Fruit fly (Drosophila melanogaster) whole organism, pupa: ENCODE data around the gene Dic61B.
A peak's percentile ranks its signal among the peaks of the same experiment; 100 is the strongest.

Source experiments
- CG10348 ChIP-seq: fragments of 200-800 bp; sonication (Bioruptor generic); IDR thresholded peaks from 2 replicates; pipeline ENCODE4 v1.3.6; 2022; ENCODE audit warnings: missing biosample characterization, missing genetic modification characterization
- CG12605 ChIP-seq: fragments of 200-800 bp; sonication (Bioruptor generic); IDR thresholded peaks from 2 replicates; pipeline ENCODE4 v1.3.6; 2022; ENCODE audit warnings: missing biosample characterization, missing genetic modification characterization
- CG13204 ChIP-seq: fragments of 200-800 bp; sonication (Bioruptor generic); optimal IDR thresholded peaks from 2 replicates; lab custom pipeline; 2018; ENCODE audit warnings: missing biosample characterization, mild to moderate bottlenecking, missing genetic modification characterization, moderate library complexity
- CG14655 ChIP-seq: fragments of 200-800 bp; sonication (Bioruptor generic); optimal IDR thresholded peaks from 3 replicates; lab custom pipeline; 2017; ENCODE audit warnings: mild to moderate bottlenecking, missing biosample characterization, missing genetic modification reagents, missing genetic modification characterization
- CG15710 ChIP-seq: fragments of 200-800 bp; sonication (Bioruptor generic); optimal IDR thresholded peaks from 2 replicates; lab custom pipeline; 2018; ENCODE audit warnings: missing biosample characterization, mild to moderate bottlenecking, missing genetic modification characterization, moderate library complexity
- CG17806 ChIP-seq: fragments of 200-800 bp; sonication (Bioruptor generic); optimal IDR thresholded peaks from 2 replicates; lab custom pipeline; 2018; ENCODE audit warnings: missing biosample characterization, mild to moderate bottlenecking, missing genetic modification characterization, moderate library complexity
- CG32121 ChIP-seq: fragments of 200-800 bp; sonication (Bioruptor generic); IDR thresholded peaks from 2 replicates; pipeline ENCODE4 v1.3.6; 2022; ENCODE audit warnings: missing biosample characterization, missing genetic modification characterization
- CG34367 ChIP-seq: fragments of 200-800 bp; sonication (Bioruptor generic); optimal IDR thresholded peaks from 2 replicates; lab custom pipeline; 2018; ENCODE audit warnings: missing biosample characterization, mild to moderate bottlenecking, missing genetic modification characterization
- CG4496 ChIP-seq: fragments of 200-800 bp; sonication (Bioruptor generic); IDR thresholded peaks from 3 replicates; pipeline ENCODE4 v1.3.6; 2022; ENCODE audit warnings: missing biosample characterization, missing genetic modification characterization
- CG8159 ChIP-seq: fragments of 200-800 bp; sonication (Bioruptor generic); optimal IDR thresholded peaks from 3 replicates; lab custom pipeline; 2018; ENCODE audit warnings: missing biosample characterization, mild to moderate bottlenecking, missing genetic modification characterization, moderate library complexity
- CG8301 ChIP-seq: fragments of 200-800 bp; sonication (Bioruptor generic); optimal IDR thresholded peaks from 2 replicates; lab custom pipeline; 2018; ENCODE audit warnings: missing biosample characterization, mild to moderate bottlenecking, missing genetic modification characterization
- CG9948 ChIP-seq: fragments of 200-800 bp; sonication (Bioruptor generic); optimal IDR thresholded peaks from 2 replicates; lab custom pipeline; 2018; ENCODE audit warnings: missing biosample characterization, mild to moderate bottlenecking, missing genetic modification characterization, moderate library complexity
- D1 ChIP-seq: fragments of 200-800 bp; sonication (Bioruptor generic); optimal IDR thresholded peaks from 2 replicates; lab custom pipeline; 2018; ENCODE audit warnings: missing biosample characterization, mild to moderate bottlenecking, missing genetic modification characterization, moderate library complexity
- EcR ChIP-seq: fragments of 200-800 bp; sonication (Bioruptor generic); optimal IDR thresholded peaks from 3 replicates; lab custom pipeline; 2019; ENCODE audit warnings: missing biosample characterization, missing genetic modification characterization, mild to moderate bottlenecking, moderate library complexity, missing genetic modification reagents
- Ets98B ChIP-seq: fragments of 200-800 bp; sonication (Bioruptor generic); IDR thresholded peaks from 2 replicates; pipeline ENCODE4 v1.3.6; 2022; ENCODE audit warnings: missing biosample characterization, missing genetic modification characterization
- Pif1A ChIP-seq: fragments of 200-800 bp; sonication (Bioruptor generic); optimal IDR thresholded peaks from 3 replicates; lab custom pipeline; 2016; ENCODE audit warnings: missing biosample characterization, missing genetic modification characterization
- Pif1B ChIP-seq: fragments of 200-800 bp; sonication (Bioruptor generic); optimal IDR thresholded peaks from 3 replicates; lab custom pipeline; 2016; ENCODE audit warnings: missing biosample characterization, missing genetic modification characterization
- Snoo ChIP-seq: fragments of 200-800 bp; sonication (Bioruptor generic); optimal IDR thresholded peaks from 3 replicates; lab custom pipeline; 2017; ENCODE audit warnings: missing biosample characterization, mild to moderate bottlenecking, missing genetic modification characterization, inconsistent platforms
- fd96Ca ChIP-seq: fragments of 200-800 bp; sonication (Bioruptor generic); IDR thresholded peaks from 3 replicates; pipeline ENCODE4 v1.3.6; 2022; ENCODE audit warnings: missing biosample characterization, missing genetic modification characterization
- gl ChIP-seq: fragments of 200-800 bp; sonication (Bioruptor generic); optimal IDR thresholded peaks from 2 replicates; lab custom pipeline; 2018; ENCODE audit warnings: missing biosample characterization, mild to moderate bottlenecking, missing genetic modification characterization
- rn ChIP-seq: fragments of 200-800 bp; sonication (Bioruptor generic); IDR thresholded peaks from 2 replicates; pipeline ENCODE4 v1.3.6; 2022; ENCODE audit warnings: missing biosample characterization, missing genetic modification characterization

The Dic61B gene

dm6 chr3L:127450-127849 lies 24.9 kb downstream of the Dic61B start:
- no peak for TF ChIP-seq CG14655
- no peak for TF ChIP-seq rn (GFP tag; lab: Robert Waterston, UW)
- TF ChIP-seq CG12605 (GFP tag; lab: Robert Waterston, UW): no peak
- TF ChIP-seq CG34367: no peak

DNA sequence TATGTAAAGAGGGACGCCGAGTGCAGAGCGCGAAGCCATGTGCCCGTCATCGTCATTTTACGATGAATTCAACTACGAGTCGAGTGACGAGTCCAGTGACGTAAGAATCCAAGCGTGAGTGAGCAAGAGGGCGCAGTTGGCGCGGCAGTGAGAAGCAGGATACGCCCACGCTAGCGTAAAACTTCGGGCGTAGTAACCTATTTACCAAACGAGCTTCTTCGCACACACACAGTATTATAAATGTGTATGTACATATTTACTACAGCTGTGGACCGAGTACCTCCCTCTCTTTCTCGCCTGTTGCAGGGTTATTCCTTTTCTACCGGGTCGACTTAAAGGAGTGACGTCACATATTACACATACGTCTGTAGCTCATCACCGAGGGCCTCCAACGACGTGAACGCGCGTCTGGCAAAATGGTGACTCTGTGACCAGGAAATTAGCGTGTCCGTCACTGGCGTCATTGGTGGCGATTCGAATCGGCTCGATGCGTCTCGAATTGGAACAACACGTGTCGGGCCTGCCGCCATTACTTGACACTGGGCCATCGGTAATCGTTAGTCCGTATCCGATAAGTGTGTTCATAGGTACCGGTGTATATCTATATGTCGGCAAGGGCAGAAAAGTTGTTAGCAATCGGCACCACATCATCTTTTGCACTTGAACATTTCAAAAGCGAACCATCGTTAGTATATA lies 28.5 kb downstream of the Dic61B start:
- TF ChIP-seq D1 (tag; lab: Kevin White, UChicago) (no peak), EcR (GFP tag; lab: Kevin White, UChicago) (peak; percentile 21), CG9948 (no peak), CG8159 (tag; lab: Kevin White, UChicago) (no peak), fd96Ca (GFP tag; lab: Robert Waterston, UW) (0 out of 3 replicates have a peak, but pooled peaks have one; percentile 10)

DNA sequence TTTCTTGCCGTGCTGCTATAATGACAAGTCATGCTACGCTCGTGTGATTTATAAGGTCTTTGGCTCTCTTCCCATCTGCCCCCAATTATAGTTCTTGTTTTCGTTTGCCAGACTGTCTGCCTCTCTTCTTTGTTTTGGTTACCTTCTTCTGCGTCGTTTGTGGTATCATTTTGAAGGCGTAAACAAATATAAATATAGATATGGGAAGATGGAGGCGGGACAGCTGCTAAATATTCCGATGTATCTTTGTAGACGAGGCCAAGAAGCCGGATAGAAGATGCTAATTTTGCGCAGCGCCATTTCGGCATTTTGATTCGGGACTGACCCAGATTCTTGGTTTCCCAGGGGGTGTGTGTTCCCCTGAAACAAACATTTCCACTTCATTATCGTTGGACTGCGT lies 33.0 kb downstream of the Dic61B start:
- TF ChIP-seq CG32121 (GFP tag; lab: Robert Waterston, UW) (no peak), gl (tag; lab: Kevin White, UChicago) (no peak), CG4496 (GFP tag; lab: Robert Waterston, UW) (0 out of 3 replicates have a peak, but pooled peaks have one; percentile 29)

DNA sequence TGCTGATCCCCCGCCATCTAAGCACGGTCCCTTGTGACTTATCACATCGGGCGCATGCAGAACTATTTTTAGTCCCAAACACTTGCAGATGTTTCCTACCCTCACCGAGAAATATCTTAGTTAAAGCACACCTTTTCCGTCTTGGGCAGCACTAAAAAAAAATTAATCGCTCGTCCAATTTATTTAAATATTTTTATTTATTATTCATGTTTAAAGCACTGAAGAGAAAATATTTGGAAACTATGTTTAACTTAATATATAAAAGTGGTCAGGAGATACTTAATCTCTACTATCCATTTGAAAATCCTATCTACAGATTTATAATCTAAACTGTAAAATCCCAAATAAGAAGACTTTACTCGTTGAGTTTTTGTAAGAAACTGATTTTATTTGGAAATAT lies 42.5 kb downstream of the Dic61B start:
- TF ChIP-seq CG4496 (GFP tag; lab: Robert Waterston, UW): peak; percentile 9; the same call in 1 of the 3 replicates
- peak; percentile 22 for TF ChIP-seq CG15710 (tag; lab: Kevin White, UChicago)
- no peak for TF ChIP-seq CG34367

DNA sequence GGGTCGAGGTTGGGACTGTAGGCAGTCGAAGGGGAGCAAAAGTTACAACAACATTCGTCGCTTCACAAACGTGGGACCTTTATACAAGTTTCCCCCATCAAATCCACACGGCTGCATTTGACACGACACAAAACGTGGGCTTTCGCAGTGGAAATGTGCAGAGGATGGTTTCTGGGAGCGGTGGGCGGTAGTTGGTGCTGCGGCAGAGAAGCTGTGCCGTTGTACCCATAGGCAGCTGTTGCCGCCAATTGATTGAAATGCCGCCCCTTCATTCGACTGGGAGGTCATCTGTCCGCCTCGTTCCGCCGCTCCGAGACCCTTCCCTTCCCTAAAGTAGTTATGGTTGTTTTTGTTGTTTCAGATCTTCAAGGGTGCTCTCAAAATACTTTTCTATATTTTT lies 43.3 kb downstream of the Dic61B start:
- TF ChIP-seq CG9948 (no peak), Ets98B (GFP tag; lab: Robert Waterston, UW) (no peak), D1 (tag; lab: Kevin White, UChicago) (peak; percentile 25), CG15710 (tag; lab: Kevin White, UChicago) (no peak), CG8159 (tag; lab: Kevin White, UChicago) (no peak), Pif1A (no peak), CG14655 (no peak), CG13204 (GFP tag; lab: Kevin White, UChicago) (no peak)

DNA sequence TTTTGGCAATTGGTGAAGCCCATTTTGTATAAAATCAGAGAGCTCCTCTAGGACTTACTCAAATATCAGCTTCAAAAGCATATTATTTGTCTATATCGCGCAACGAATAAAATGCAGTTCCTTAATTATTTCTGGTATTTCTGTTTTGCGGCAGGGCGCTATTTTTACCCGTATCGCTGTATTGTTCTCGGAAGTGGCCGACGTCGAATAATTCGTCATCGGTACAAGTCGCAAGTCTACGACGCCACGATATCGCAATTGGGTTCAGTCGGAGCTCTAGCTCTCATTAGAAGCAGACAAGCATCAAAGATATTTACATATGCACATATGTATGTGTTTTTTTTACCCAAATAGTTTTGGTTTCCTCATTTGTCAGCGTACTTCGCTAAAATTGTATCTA lies 48.3 kb downstream of the Dic61B start:
- TF ChIP-seq CG32121 (GFP tag; lab: Robert Waterston, UW) (no peak), CG17806 (tag; lab: Kevin White, UChicago) (no peak), CG8301 (tag; lab: Kevin White, UChicago) (no peak), CG34367 (no peak), Ets98B (GFP tag; lab: Robert Waterston, UW) (no peak), fd96Ca (GFP tag; lab: Robert Waterston, UW) (no peak), D1 (tag; lab: Kevin White, UChicago) (no peak), CG12605 (GFP tag; lab: Robert Waterston, UW) (no peak), CG10348 (GFP tag; lab: Robert Waterston, UW) (no peak), Snoo (tag; lab: Kevin White, UChicago) (no peak), CG14655 (no peak), rn (GFP tag; lab: Robert Waterston, UW) (no peak), CG9948 (no peak), CG8159 (tag; lab: Kevin White, UChicago) (no peak), Pif1B (GFP tag; lab: Kevin White, UChicago) (no peak), EcR (GFP tag; lab: Kevin White, UChicago) (no peak), CG15710 (tag; lab: Kevin White, UChicago) (no peak), gl (tag; lab: Kevin White, UChicago) (no peak), CG4496 (GFP tag; lab: Robert Waterston, UW) (no peak), Pif1A (no peak)
